Fruit fly (Drosophila melanogaster): ENCODE results near the gene Ref2.

dm6 chr2L:12608790-12609189, 37.4 kb downstream of the Ref2 start:
- TF ChIP-seq pan (optimal IDR thresholded peaks at IDR 0.05) (no peak), Jra (GFP tag; optimal IDR thresholded peaks at IDR 0.05) (no peak), CG32264 (GFP tag; optimal IDR thresholded peaks at IDR 0.05) (no peak), Dfd (GFP tag; optimal IDR thresholded peaks at IDR 0.05) (no peak), usp (GFP tag; optimal IDR thresholded peaks at IDR 0.05) (no peak), h (GFP tag; optimal IDR thresholded peaks at IDR 0.05) (no peak), Rel (GFP tag; optimal IDR thresholded peaks at IDR 0.05) (no peak), Rel (tag; optimal IDR thresholded peaks at IDR 0.05) (no peak)
